Fruit fly (Drosophila melanogaster) Kc167 (cell line): Measurements from ENCODE around the gene CG6686.

ENCODE experiments used
- Myc ChIP-seq: fragments of >200 bp; optimal IDR thresholded peaks from 2 replicates; lab custom pipeline; 2017; ENCODE audit warnings: missing external identifiers
- Sin3A ChIP-seq: fragments of >200 bp; optimal IDR thresholded peaks from 2 replicates; lab custom pipeline; 2018; ENCODE audit warnings: missing external identifiers

- TF ChIP-seq Sin3A (lab: Kevin White, UChicago) (no peak), Myc (lab: Kevin White, UChicago) (no peak)
Measured at dm6 chr2L:11990458-11991065, 2.7 kb upstream of the CG6686 start, which contains the start of gene escl.
